Worm (Caenorhabditis elegans) whole organism, mixed stage, embryonic: ENCODE measurements around the gene srw-119.

Experiments used
- M03D4.4 ChIP-seq: sonication (generic microtip); optimal IDR thresholded peaks from 2 replicates; lab custom pipeline; 2017; ENCODE audit warnings: mild to moderate bottlenecking, missing genetic modification characterization, missing compliant biosample characterization
- bed-3 ChIP-seq: fragments of 200-800 bp; sonication (Bioruptor generic); optimal IDR thresholded peaks from 3 replicates; lab custom pipeline; 2018; ENCODE audit warnings: mild to moderate bottlenecking, missing genetic modification characterization, moderate library complexity, missing compliant biosample characterization
- blmp-1 ChIP-seq: fragments of 150-350 bp; optimal IDR thresholded peaks from 2 replicates; lab custom pipeline; 2014; ENCODE audit warnings: missing biosample characterization, missing genetic modification characterization
- ceh-39 ChIP-seq: fragments of 150-350 bp; optimal IDR thresholded peaks from 2 replicates; lab custom pipeline; 2014; ENCODE audit warnings: missing biosample characterization, missing genetic modification characterization
- ceh-43 ChIP-seq: fragments of 200-800 bp; sonication (Bioruptor generic); optimal IDR thresholded peaks from 2 replicates; lab custom pipeline; 2018; ENCODE audit warnings: mild to moderate bottlenecking, missing genetic modification characterization, moderate library complexity, missing compliant biosample characterization
- ceh-83 ChIP-seq: fragments of 200-800 bp; sonication (Bioruptor generic); optimal IDR thresholded peaks from 2 replicates; lab custom pipeline; 2018; ENCODE audit warnings: mild to moderate bottlenecking, missing genetic modification characterization, missing compliant biosample characterization
- ces-1 ChIP-seq: fragments of 150-350 bp; optimal IDR thresholded peaks from 2 replicates; lab custom pipeline; 2014; ENCODE audit warnings: missing biosample characterization, missing genetic modification reagents, missing genetic modification characterization
- cnd-1 ChIP-seq: fragments of 200-800 bp; sonication (Bioruptor generic); optimal IDR thresholded peaks from 2 replicates; lab custom pipeline; 2018; ENCODE audit warnings: mild to moderate bottlenecking, missing genetic modification characterization, missing compliant biosample characterization
- drap-1 ChIP-seq: fragments of 200-800 bp; sonication (Bioruptor generic); optimal IDR thresholded peaks from 3 replicates; lab custom pipeline; 2018; ENCODE audit warnings: mild to moderate bottlenecking, missing genetic modification characterization, missing compliant biosample characterization
- elt-1 ChIP-seq: sonication (generic microtip); optimal IDR thresholded peaks from 2 replicates; lab custom pipeline; 2017; ENCODE audit warnings: missing genetic modification characterization, mild to moderate bottlenecking, missing compliant biosample characterization, antibody characterized with exemption, moderate library complexity, borderline replicate concordance; ENCODE audit not compliant: insufficient read depth
- elt-3 ChIP-seq: fragments of 150-350 bp; optimal IDR thresholded peaks from 2 replicates; lab custom pipeline; 2014; ENCODE audit warnings: missing biosample characterization, missing genetic modification characterization
- flh-1 ChIP-seq: fragments of 200-800 bp; sonication (Bioruptor generic); optimal IDR thresholded peaks from 2 replicates; lab custom pipeline; 2018; ENCODE audit warnings: mild to moderate bottlenecking, missing genetic modification characterization, moderate library complexity, missing compliant biosample characterization
- ham-2 ChIP-seq: fragments of 200-800 bp; sonication (Bioruptor generic); optimal IDR thresholded peaks from 2 replicates; lab custom pipeline; 2018; ENCODE audit warnings: mild to moderate bottlenecking, missing genetic modification characterization, missing compliant biosample characterization
- hlh-1 ChIP-seq: fragments of 150-350 bp; optimal IDR thresholded peaks from 2 replicates; lab custom pipeline; 2014; ENCODE audit warnings: missing biosample characterization, missing genetic modification reagents, missing genetic modification characterization
- lin-13 ChIP-seq: fragments of 150-350 bp; optimal IDR thresholded peaks from 2 replicates; lab custom pipeline; 2014; ENCODE audit warnings: missing biosample characterization, missing genetic modification characterization
- lin-32 ChIP-seq: fragments of 200-800 bp; sonication (Bioruptor generic); optimal IDR thresholded peaks from 2 replicates; lab custom pipeline; 2018; ENCODE audit warnings: mild to moderate bottlenecking, missing genetic modification characterization, missing compliant biosample characterization
- lsy-2 ChIP-seq: fragments of 150-350 bp; optimal IDR thresholded peaks from 2 replicates; lab custom pipeline; 2014; ENCODE audit warnings: missing biosample characterization, missing genetic modification characterization
- mab-5 ChIP-seq: fragments of 150-350 bp; optimal IDR thresholded peaks from 2 replicates; lab custom pipeline; 2014; ENCODE audit warnings: missing biosample characterization, missing genetic modification characterization
- mep-1 ChIP-seq: fragments of 150-350 bp; optimal IDR thresholded peaks from 2 replicates; lab custom pipeline; 2017; ENCODE audit warnings: missing biosample characterization, missing genetic modification reagents, missing genetic modification characterization, inconsistent platforms
- mls-2 ChIP-seq: sonication (generic microtip); optimal IDR thresholded peaks from 2 replicates; lab custom pipeline; 2016; ENCODE audit warnings: mild to moderate bottlenecking, missing genetic modification characterization, moderate library complexity, missing compliant biosample characterization
- nhr-12 ChIP-seq: fragments of 150-350 bp; optimal IDR thresholded peaks from 2 replicates; lab custom pipeline; 2014; ENCODE audit warnings: missing biosample characterization, missing genetic modification characterization
- nhr-2 ChIP-seq: fragments of 150-350 bp; optimal IDR thresholded peaks from 2 replicates; lab custom pipeline; 2014; ENCODE audit warnings: missing biosample characterization, missing genetic modification characterization
- nhr-237 ChIP-seq: fragments of 150-350 bp; optimal IDR thresholded peaks from 2 replicates; lab custom pipeline; 2014; ENCODE audit warnings: missing biosample characterization, missing genetic modification characterization
- nhr-28 ChIP-seq: fragments of 150-350 bp; optimal IDR thresholded peaks from 2 replicates; lab custom pipeline; 2014; ENCODE audit warnings: missing biosample characterization, missing genetic modification characterization
- nhr-76 ChIP-seq: sonication (generic microtip); optimal IDR thresholded peaks from 2 replicates; lab custom pipeline; 2017; ENCODE audit warnings: missing biosample characterization, missing genetic modification characterization
- pha-4 ChIP-seq: fragments of 150-350 bp; optimal IDR thresholded peaks from 2 replicates; lab custom pipeline; 2018; ENCODE audit warnings: missing biosample characterization, missing genetic modification reagents, missing genetic modification characterization
- snpc-4 ChIP-seq: fragments of 150-350 bp; optimal IDR thresholded peaks from 2 replicates; lab custom pipeline; 2014; ENCODE audit warnings: missing biosample characterization, missing genetic modification characterization
- sptf-1 ChIP-seq: sonication (generic microtip); optimal IDR thresholded peaks from 2 replicates; lab custom pipeline; 2017; ENCODE audit warnings: mild to moderate bottlenecking, missing genetic modification characterization, moderate library complexity, missing compliant biosample characterization
- tbx-8 ChIP-seq: fragments of 200-800 bp; sonication (Bioruptor generic); optimal IDR thresholded peaks from 2 replicates; lab custom pipeline; 2018; ENCODE audit warnings: mild to moderate bottlenecking, missing genetic modification characterization, moderate library complexity, missing compliant biosample characterization
- unc-120 ChIP-seq: sonication (generic microtip); optimal IDR thresholded peaks from 2 replicates; lab custom pipeline; 2017; ENCODE audit warnings: missing genetic modification characterization, missing compliant biosample characterization; ENCODE audit not compliant: poor library complexity, severe bottlenecking
- unc-39 ChIP-seq: fragments of 150-350 bp; optimal IDR thresholded peaks from 2 replicates; lab custom pipeline; 2014; ENCODE audit warnings: missing biosample characterization, missing genetic modification characterization
- unc-62 ChIP-seq: fragments of 150-350 bp; optimal IDR thresholded peaks from 2 replicates; lab custom pipeline; 2014; ENCODE audit warnings: missing biosample characterization, missing genetic modification reagents, missing genetic modification characterization
- zip-8 ChIP-seq: fragments of 150-350 bp; optimal IDR thresholded peaks from 2 replicates; lab custom pipeline; 2014; ENCODE audit warnings: missing biosample characterization, missing genetic modification characterization
- ztf-11 ChIP-seq: fragments of 150-350 bp; optimal IDR thresholded peaks from 2 replicates; lab custom pipeline; 2014; ENCODE audit warnings: missing biosample characterization, missing genetic modification characterization

srw-119 gene

DNA sequence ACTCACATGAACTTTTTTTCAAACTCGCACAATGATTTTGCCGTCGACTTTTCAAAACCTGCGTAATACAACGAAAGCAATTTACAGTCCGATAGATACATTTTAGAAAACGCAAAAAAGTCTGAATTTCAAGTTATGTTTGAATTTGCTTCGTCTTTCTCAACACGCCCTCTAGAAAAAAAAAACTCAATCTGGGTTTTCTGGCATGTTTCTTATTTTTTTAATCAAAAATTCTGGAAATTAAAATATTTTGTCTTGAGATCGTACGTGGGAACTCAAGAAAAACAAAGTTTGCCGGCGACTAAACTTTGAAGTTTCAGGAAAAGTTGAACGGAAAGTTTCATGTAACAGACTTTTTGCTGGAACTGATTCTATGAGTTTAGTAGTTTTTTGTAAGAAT is 5.8 kb downstream of the srw-119 start, which contains the start of gene srw-115:
Gene srw-115 (minus strand): TSS at position 101 of the 400 bp plus-strand sequence.
- TF ChIP-seq elt-1 = no peak
- no peak for TF ChIP-seq snpc-4 (tag; lab: Kevin White, UChicago)
- TF ChIP-seq hlh-1 (tag; lab: Kevin White, UChicago) = no peak
- TF ChIP-seq cnd-1 = no peak
- no peak for TF ChIP-seq zip-8 (tag; lab: Kevin White, UChicago)
- TF ChIP-seq ceh-83 (GFP tag; lab: Kevin White, UChicago) = no peak
- no peak for TF ChIP-seq lin-32 (GFP tag; lab: Kevin White, UChicago)
- no peak for TF ChIP-seq ces-1 (GFP tag; lab: Kevin White, UChicago)
- no peak for TF ChIP-seq nhr-12 (tag; lab: Kevin White, UChicago)
- no peak for TF ChIP-seq flh-1 (GFP tag; lab: Kevin White, UChicago)
- no peak for TF ChIP-seq unc-120 (tag; lab: Kevin White, UChicago)
- no peak for TF ChIP-seq blmp-1
- TF ChIP-seq sptf-1 = no peak
- TF ChIP-seq pha-4 (tag; lab: Kevin White, UChicago) = no peak
- no peak for TF ChIP-seq unc-62 (GFP tag; lab: Kevin White, UChicago)
- no peak for TF ChIP-seq bed-3
- TF ChIP-seq, all 35 proteins: peak for 0

DNA sequence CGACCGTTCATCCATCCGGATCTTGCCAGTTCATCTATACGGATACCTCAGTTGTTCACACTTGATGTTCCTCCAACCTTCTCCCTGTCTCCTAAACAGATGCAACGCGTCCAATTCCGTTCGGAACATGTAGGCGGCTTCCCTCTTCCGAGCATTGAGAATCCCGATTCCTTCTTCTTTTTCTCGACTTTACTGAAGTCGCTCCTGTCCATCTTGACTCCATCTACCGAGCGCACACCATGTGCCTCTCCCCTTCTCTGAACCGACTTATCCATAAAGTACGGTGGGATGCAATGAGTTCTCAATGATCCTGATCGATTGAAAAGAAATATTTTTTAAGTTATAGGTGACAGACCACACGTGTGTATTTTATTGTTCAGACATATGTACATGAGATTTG is 7.6 kb downstream of the srw-119 start:
- TF ChIP-seq nhr-76 (no peak), lin-13 (no peak), ztf-11 (tag; lab: Kevin White, UChicago) (no peak), unc-120 (tag; lab: Kevin White, UChicago) (no peak), ces-1 (GFP tag; lab: Kevin White, UChicago) (no peak), zip-8 (tag; lab: Kevin White, UChicago) (no peak), ceh-43 (GFP tag; lab: Kevin White, UChicago) (no peak), tbx-8 (no peak), mep-1 (no peak), unc-62 (GFP tag; lab: Kevin White, UChicago) (no peak), mab-5 (no peak), unc-39 (tag; lab: Kevin White, UChicago) (no peak), nhr-12 (tag; lab: Kevin White, UChicago) (no peak)

DNA sequence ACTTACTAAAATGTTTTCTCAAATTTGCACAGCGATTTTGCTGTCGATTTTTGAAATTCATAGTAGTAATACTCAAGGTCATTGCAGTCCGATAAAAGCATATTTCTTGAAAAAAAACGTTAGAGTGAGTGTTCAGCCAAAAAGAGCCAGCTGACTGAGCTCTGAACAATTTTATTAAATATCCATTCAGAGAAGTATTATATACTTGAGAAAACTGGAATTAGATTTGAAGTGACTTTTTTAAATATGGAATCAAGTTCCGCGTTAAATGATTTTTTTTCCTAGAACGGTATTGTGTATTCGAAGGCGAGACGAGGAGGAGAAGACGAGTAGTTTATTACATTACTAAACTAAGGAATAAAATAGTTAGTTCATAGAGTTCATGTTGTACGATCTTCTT is 8.2 kb downstream of the srw-119 start, which contains the start of gene srw-121:
Gene srw-121 (minus strand): TSS at position 101 of the 400 bp plus-strand sequence.
- TF ChIP-seq M03D4.4 (tag; lab: Kevin White, UChicago) (no peak), nhr-2 (no peak), elt-1 (no peak), snpc-4 (tag; lab: Kevin White, UChicago) (no peak), nhr-28 (tag; lab: Kevin White, UChicago) (no peak), ceh-43 (GFP tag; lab: Kevin White, UChicago) (no peak), mep-1 (no peak), unc-39 (tag; lab: Kevin White, UChicago) (no peak), elt-3 (tag; lab: Kevin White, UChicago) (no peak), lin-32 (GFP tag; lab: Kevin White, UChicago) (no peak), lin-13 (no peak), lsy-2 (tag; lab: Kevin White, UChicago) (no peak), ceh-39 (tag; lab: Kevin White, UChicago) (no peak), mls-2 (tag; lab: Kevin White, UChicago) (no peak), nhr-12 (tag; lab: Kevin White, UChicago) (no peak), zip-8 (tag; lab: Kevin White, UChicago) (no peak), ztf-11 (tag; lab: Kevin White, UChicago) (no peak), ces-1 (GFP tag; lab: Kevin White, UChicago) (no peak), flh-1 (GFP tag; lab: Kevin White, UChicago) (no peak)

DNA sequence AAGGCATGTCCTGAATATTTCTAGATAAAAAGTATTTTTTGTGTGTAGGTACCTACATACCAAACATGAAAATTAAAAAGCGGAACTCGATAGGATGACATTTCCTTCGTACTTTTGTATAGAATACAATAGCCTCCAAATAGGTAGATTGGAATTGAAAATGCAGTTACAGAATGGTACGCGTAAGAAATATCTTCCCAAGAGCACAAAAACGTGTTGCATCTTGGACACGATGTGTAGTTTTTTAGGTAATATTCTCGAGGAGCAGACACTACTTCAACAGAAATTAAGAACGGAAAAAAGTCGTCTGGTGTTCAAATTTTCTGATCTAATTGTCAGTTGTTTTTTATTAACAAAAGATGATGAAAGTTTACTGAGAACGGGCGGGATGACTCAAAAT is 12.2 kb downstream of the srw-119 start, which contains the start of gene srh-85:
Gene srh-85 (minus strand): TSS at position 101 of the 400 bp plus-strand sequence.
- TF ChIP-seq unc-120 (tag; lab: Kevin White, UChicago) (no peak), snpc-4 (tag; lab: Kevin White, UChicago) (no peak), lin-32 (GFP tag; lab: Kevin White, UChicago) (no peak), flh-1 (GFP tag; lab: Kevin White, UChicago) (no peak), mab-5 (no peak), sptf-1 (no peak), tbx-8 (no peak), cnd-1 (no peak), ztf-11 (tag; lab: Kevin White, UChicago) (no peak), blmp-1 (no peak), unc-62 (GFP tag; lab: Kevin White, UChicago) (no peak), ham-2 (GFP tag; lab: Kevin White, UChicago) (no peak), elt-1 (no peak), bed-3 (no peak), drap-1 (GFP tag; lab: Kevin White, UChicago) (no peak), nhr-237 (tag; lab: Kevin White, UChicago) (no peak), lsy-2 (tag; lab: Kevin White, UChicago) (no peak), ces-1 (GFP tag; lab: Kevin White, UChicago) (no peak), unc-39 (tag; lab: Kevin White, UChicago) (no peak), ceh-83 (GFP tag; lab: Kevin White, UChicago) (no peak)
